Fruit fly (Drosophila melanogaster) whole organism: ENCODE data around the gene Cpr65Ay.

Experiments used
- CG8478 ChIP-seq: fragments of >200 bp; optimal IDR thresholded peaks from 2 replicates; lab custom pipeline; 2018; ENCODE audit warnings: inconsistent platforms
- Dll ChIP-seq: fragments of >200 bp; optimal IDR thresholded peaks from 2 replicates; lab custom pipeline; 2017
- EcR ChIP-seq, 2 experiments: fragments of >200 bp; optimal IDR thresholded peaks; 2 replicates each; lab custom pipeline; 2017; ENCODE audit warnings: missing biosample characterization in 2 of 2, missing genetic modification characterization in 2 of 2, missing genetic modification reagents in 2 of 2
- pan ChIP-seq: fragments of >200 bp; optimal IDR thresholded peaks from 2 replicates; lab custom pipeline; 2017
- psq ChIP-seq: fragments of >200 bp; optimal IDR thresholded peaks from 2 replicates; lab custom pipeline; 2017
- usp ChIP-seq: fragments of >200 bp; optimal IDR thresholded peaks from 2 replicates; lab custom pipeline; 2017; ENCODE audit warnings: missing biosample characterization, missing genetic modification characterization, mixed read lengths

The Cpr65Ay gene

DNA sequence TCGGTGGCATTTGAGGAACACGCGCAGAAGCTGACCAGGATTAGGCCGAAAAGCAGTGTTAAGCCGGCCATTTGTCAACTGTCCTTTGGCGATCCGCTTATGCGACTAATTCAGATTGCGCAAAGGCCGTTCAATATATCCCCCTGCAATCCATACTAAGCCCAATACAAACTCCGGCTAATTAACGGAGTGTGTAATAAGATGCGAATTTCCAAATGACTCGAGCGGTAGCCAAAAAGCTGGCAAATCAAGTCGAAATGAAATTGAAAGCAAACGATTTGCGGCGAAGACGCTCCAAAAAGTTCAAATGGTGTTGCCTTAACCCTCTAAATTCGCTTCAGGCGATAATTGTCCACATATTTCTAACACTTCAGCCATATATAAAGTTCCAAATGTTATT is 16.1 kb downstream of the Cpr65Ay start, which contains the start of gene Cpr65Aw:
Gene Cpr65Aw, minus strand, starts transcription at position 101 of the 400 bp plus-strand sequence.
- TF ChIP-seq usp (GFP tag; lab: Kevin White, UChicago) = no peak
- TF ChIP-seq psq (lab: Kevin White, UChicago) = no peak
- no peak for TF ChIP-seq CG8478 (lab: Kevin White, UChicago)
- TF ChIP-seq EcR (GFP tag; optimal IDR thresholded peaks at IDR 0.05; lab: Kevin White, UChicago) = no peak
- TF ChIP-seq pan (lab: Kevin White, UChicago) = no peak
- TF ChIP-seq Dll (lab: Kevin White, UChicago) = no peak

DNA sequence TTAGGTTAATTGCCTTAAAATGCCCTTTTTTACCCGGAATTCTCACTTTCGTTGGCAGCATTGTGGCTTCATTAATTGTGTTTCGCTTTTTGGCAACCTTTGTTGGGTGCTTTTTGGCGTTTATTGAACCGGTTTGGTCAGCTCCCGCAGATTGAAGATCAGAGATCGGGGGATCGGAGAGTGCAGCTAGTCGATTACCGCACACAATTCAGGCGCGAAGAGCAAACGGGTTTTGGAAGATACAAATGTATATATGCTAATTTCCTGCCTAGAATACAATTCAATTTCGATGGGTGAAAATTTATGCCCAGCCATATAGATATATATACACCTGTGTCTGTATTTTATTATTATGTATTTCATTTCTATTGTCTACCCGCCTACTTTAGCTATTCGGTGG is 16.9 kb downstream of the Cpr65Ay start:
- TF ChIP-seq CG8478 (lab: Kevin White, UChicago) = no peak
- no peak for TF ChIP-seq EcR (GFP tag; optimal IDR thresholded peaks at IDR 0.05; lab: Kevin White, UChicago)
- TF ChIP-seq Dll (lab: Kevin White, UChicago) = no peak
- TF ChIP-seq usp (GFP tag; lab: Kevin White, UChicago) = no peak
- no peak for TF ChIP-seq pan (lab: Kevin White, UChicago)
- TF ChIP-seq psq (lab: Kevin White, UChicago) = no peak

DNA sequence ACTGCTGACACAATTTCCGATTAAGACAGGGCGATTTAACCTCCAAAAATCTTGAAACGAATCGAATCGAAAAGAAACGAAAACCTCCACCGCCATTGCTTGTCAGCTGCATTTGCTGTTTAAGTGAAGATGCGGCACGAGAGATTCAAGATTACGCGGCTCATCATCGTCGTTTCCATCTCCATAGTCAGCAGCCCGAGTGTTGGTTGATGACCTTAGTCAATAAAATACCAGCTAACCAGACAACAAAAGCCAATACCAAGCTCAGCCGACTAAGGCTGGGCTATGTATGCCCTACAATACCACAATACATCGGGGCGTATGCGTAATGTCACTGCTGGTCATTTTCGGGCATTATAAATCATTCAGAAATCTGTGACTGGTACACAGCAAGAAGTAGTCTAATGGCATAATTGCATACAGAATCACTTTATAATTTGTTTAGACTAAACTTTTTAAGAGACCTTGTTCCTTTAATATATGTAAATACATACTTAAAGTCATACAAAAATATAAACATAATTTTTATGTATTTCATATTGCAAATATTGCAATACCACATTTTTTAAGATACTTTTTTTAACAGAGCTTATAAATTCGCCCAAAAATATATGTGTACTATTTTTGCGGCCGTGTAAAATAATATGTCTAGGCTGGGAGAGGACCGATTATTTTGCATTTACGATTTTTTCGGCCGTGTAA is 17.5 kb downstream of the Cpr65Ay start:
- no peak for TF ChIP-seq EcR (GFP tag; optimal IDR thresholded peaks at IDR 0.05; lab: Kevin White, UChicago)
- no peak for TF ChIP-seq psq (lab: Kevin White, UChicago)
- TF ChIP-seq pan (lab: Kevin White, UChicago) = no peak
- no peak for TF ChIP-seq Dll (lab: Kevin White, UChicago)
- no peak for TF ChIP-seq usp (GFP tag; lab: Kevin White, UChicago)
- no peak for TF ChIP-seq CG8478 (lab: Kevin White, UChicago)

DNA sequence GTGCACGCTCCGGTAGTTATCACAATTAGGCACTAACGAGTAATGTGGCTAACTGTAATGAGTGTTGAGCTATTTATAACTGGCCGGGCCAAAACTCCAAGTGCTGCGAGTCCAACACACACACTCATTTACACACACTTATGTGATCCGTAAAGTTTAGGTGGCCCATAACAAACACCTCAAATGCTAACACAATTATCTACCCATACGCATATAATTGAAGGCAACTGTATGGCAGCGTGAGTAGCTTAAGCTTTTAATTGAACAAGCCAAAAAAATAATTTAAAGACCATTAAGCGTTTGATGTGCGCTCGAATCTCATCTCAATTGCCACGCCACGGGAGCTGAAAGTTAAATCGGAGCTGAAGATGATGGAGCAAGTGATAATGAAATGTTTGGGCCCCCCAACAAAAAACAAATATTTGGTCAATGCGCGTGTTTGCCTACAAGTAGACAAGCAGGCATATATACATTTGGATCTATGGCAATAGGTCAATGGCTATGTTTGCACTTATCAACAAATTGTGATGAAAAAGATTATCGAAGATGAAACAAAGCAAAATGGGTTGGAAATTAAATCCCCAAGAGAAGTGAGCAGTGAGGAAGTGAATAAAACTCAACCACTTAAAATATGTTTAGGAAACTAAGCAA is 18.4 kb downstream of the Cpr65Ay start, which contains the start of gene Cpr65Av:
Gene Cpr65Av, minus strand, starts transcription at position 51 of the 651 bp plus-strand sequence.
- TF ChIP-seq Dll (lab: Kevin White, UChicago) (no peak), usp (GFP tag; lab: Kevin White, UChicago) (no peak), psq (lab: Kevin White, UChicago) (no peak), EcR (GFP tag; optimal IDR thresholded peaks at IDR 0.05; lab: Kevin White, UChicago) (no peak)

DNA sequence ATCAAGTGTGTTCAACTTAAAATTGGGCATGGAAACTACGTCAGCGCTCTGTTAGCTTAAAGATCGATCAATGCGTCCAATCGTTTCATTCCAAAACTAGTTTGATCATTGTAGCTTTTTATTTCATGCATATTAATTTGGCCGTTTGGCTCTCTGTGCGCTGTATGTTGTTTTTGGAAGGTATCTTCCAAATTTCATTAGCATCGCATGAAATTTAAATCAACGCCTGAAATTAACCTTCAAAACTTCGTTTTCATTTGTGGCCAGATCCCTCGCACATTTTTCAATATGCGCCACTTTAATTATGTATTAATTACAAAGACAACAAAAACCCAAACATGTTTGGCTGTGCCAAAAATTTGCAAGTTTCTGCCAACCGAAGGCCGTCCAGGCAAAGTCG is 19.8 kb downstream of the Cpr65Ay start:
- TF ChIP-seq Dll (lab: Kevin White, UChicago) (no peak), EcR (GFP tag; optimal IDR thresholded peaks at IDR 0.05; lab: Kevin White, UChicago) (no peak), pan (lab: Kevin White, UChicago) (no peak), usp (GFP tag; lab: Kevin White, UChicago) (no peak), CG8478 (lab: Kevin White, UChicago) (no peak), psq (lab: Kevin White, UChicago) (no peak)

DNA sequence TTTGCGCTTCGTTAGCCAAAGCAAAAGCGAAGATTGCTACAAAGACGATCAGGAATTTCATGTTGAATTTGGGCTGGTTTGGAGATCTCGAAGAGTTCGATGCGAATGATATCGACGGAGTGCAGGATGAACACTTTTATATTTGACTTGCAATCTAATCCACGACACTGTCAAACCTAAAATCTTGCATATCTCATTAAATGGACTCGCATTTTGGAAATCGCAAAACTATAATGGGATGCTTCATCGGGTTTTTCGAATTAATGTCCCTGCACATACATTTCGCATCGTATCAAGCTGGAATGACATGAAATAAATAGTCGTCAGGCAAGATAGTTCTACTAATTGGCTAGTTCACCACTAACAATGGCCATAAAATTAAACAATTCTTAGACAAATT is 20.4 kb downstream of the Cpr65Ay start, which contains the start of gene Lcp65Ae:
Gene Lcp65Ae, minus strand, starts transcription at position 101 of the 400 bp plus-strand sequence.
- TF ChIP-seq CG8478 (lab: Kevin White, UChicago) = no peak
- TF ChIP-seq Dll (lab: Kevin White, UChicago) = no peak
- no peak for TF ChIP-seq usp (GFP tag; lab: Kevin White, UChicago)
- TF ChIP-seq psq (lab: Kevin White, UChicago) = no peak
- no peak for TF ChIP-seq EcR (GFP tag; optimal IDR thresholded peaks at IDR 0.05; lab: Kevin White, UChicago)
- no peak for TF ChIP-seq pan (lab: Kevin White, UChicago)

DNA sequence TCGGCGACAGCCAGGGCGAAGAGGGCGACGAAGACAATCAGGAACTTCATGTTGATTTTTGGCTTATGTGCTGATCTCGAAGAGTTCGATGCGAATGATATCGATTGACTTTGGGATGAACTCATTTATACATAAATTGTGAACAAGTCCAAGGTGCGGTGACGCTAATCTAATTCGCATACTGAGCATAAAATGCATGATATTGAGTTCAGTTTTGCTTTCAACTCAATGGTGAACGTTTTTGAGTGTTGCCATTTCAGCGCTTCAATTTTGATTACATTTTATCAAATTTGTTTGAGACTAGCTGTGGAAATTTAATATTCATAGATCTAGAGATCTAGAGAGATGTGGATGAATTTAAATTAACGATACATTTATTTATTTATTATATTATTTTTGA is 21.7 kb downstream of the Cpr65Ay start, which contains the start of gene Lcp65Af:
Gene Lcp65Af, minus strand, starts transcription at position 101 of the 400 bp plus-strand sequence.
- TF ChIP-seq pan (lab: Kevin White, UChicago) = no peak
- TF ChIP-seq CG8478 (lab: Kevin White, UChicago) = no peak
- TF ChIP-seq psq (lab: Kevin White, UChicago) = no peak
- no peak for TF ChIP-seq EcR (GFP tag; optimal IDR thresholded peaks at IDR 0.05; lab: Kevin White, UChicago)
- TF ChIP-seq usp (GFP tag; lab: Kevin White, UChicago) = no peak
- TF ChIP-seq Dll (lab: Kevin White, UChicago) = no peak

DNA sequence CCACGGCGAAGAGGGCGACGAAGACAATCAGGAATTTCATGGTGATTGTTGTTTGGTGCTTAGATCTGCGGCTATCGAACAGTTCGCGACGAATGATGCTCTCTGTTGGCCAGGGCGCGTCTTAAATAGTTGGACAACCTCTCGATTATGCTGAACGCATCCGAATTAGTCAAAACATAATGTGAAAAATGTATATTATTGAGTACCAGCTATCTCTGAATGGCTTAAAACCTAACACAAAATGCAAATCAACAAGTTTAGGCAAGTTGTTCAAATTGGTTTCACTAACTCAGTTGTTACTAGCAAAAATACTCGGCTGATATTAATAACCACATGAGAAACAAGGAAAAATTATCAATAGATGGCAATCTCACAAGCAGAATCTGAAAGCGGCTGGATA is 23.3 kb downstream of the Cpr65Ay start, which contains the start of gene Lcp65Ag1:
Gene Lcp65Ag1, minus strand, starts transcription at position 101 of the 400 bp plus-strand sequence.
- TF ChIP-seq pan (lab: Kevin White, UChicago) (no peak), psq (lab: Kevin White, UChicago) (no peak), usp (GFP tag; lab: Kevin White, UChicago) (no peak), EcR (GFP tag; optimal IDR thresholded peaks at IDR 0.05; lab: Kevin White, UChicago) (no peak), CG8478 (lab: Kevin White, UChicago) (no peak), Dll (lab: Kevin White, UChicago) (no peak)

DNA sequence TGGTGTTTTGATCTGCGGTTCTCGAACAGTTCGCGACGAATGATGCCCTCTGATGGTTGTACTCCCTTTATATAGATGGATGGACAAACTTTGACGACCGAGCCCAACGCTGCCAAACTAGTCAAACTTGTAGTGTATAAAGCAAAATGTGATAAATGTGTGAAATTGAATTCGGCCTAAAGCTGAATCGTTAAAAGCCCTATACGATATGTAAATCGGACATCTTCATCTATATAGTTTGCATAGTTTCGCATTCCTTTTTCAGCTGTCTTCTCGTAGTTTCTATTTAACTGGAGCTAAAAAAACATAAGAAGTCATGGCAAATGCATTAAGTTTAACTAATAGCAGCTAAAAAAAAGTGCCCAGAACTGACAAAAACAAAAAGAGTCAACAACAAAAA is 24.9 kb downstream of the Cpr65Ay start, which contains the start of gene Lcp65Ag2:
Gene Lcp65Ag2, minus strand, starts transcription at position 48 of the 400 bp plus-strand sequence.
- TF ChIP-seq CG8478 (lab: Kevin White, UChicago) (no peak), usp (GFP tag; lab: Kevin White, UChicago) (no peak), Dll (lab: Kevin White, UChicago) (no peak)

DNA sequence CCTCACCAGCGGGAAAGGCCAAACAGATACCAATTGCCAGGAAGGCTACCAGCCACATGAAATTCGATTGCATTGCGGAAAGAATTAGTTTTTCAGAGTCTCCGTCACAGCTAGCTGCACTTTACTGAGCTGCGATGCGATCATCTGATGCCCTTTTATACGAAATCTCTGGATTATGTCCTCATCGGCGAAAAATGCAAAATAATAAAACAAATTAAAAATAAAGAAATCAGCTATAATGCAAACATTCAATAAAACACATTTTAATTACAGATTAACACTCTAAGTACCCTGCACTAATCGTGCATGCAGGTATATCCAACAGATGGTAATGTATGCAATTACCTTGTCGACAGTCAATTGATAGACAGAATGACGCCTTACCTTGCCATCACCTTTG is 26.4 kb downstream of the Cpr65Ay start, which contains the start of gene Cpr65Au:
Gene Cpr65Au, minus strand, starts transcription at position 101 of the 400 bp plus-strand sequence.
- TF ChIP-seq Dll (lab: Kevin White, UChicago) (no peak), pan (lab: Kevin White, UChicago) (no peak), EcR (GFP tag; optimal IDR thresholded peaks at IDR 0.05; lab: Kevin White, UChicago) (no peak), usp (GFP tag; lab: Kevin White, UChicago) (no peak), CG8478 (lab: Kevin White, UChicago) (no peak), psq (lab: Kevin White, UChicago) (no peak)

DNA sequence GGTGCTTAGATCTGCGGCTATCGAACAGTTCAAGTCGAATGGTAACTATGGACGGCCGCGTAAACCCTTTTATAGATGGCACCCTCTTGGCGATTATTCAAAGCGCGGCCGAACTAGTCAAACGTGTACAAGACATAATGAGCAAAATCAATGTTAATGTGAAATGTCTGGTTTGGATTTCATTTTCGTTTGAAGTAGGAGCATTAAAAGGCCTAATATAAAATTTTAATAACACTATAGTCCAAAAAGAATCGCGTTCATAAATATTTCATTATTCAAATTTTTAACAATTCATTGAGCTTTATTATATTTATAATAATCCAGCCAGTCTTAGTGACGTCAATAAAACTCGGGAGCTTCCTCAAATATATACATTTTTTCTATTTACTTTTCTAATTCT is 27.5 kb downstream of the Cpr65Ay start, which contains the start of gene Lcp65Ag3:
Gene Lcp65Ag3, minus strand, starts transcription at position 46 of the 400 bp plus-strand sequence.
- TF ChIP-seq Dll (lab: Kevin White, UChicago) (no peak), EcR (GFP tag; optimal IDR thresholded peaks at IDR 0.05; lab: Kevin White, UChicago) (no peak), CG8478 (lab: Kevin White, UChicago) (no peak), usp (GFP tag; lab: Kevin White, UChicago) (no peak), pan (lab: Kevin White, UChicago) (no peak), psq (lab: Kevin White, UChicago) (no peak)
